Worm (Caenorhabditis elegans) whole organism, L4 larva: ENCODE data around the gene trx-1.

Source experiments
- F26F4.8 ChIP-seq: fragments of 200-800 bp; sonication (Bioruptor generic); conservative IDR thresholded peaks from 2 replicates; pipeline ENCODE4 v1.3.6; 2022; ENCODE audit warnings: missing genetic modification characterization, missing compliant biosample characterization
- F37D6.2 ChIP-seq: sonication (generic microtip); optimal IDR thresholded peaks from 2 replicates; lab custom pipeline; 2016; ENCODE audit warnings: mild to moderate bottlenecking, missing genetic modification characterization, missing compliant biosample characterization
- F49E8.2 ChIP-seq: sonication (generic microtip); optimal IDR thresholded peaks from 2 replicates; lab custom pipeline; 2016; ENCODE audit warnings: missing compliant biosample characterization, mild to moderate bottlenecking, missing genetic modification characterization, borderline replicate concordance
- Y48G9A.11 ChIP-seq: fragments of 200-800 bp; sonication (Bioruptor generic); IDR thresholded peaks from 2 replicates; pipeline ENCODE4 v1.3.6; 2022; ENCODE audit warnings: missing genetic modification reagents, missing genetic modification characterization, missing compliant biosample characterization
- ZK337.2 ChIP-seq: fragments of 200-800 bp; sonication (Bioruptor generic); IDR thresholded peaks from 2 replicates; pipeline ENCODE4 v1.3.6; 2022; ENCODE audit warnings: missing genetic modification reagents, missing genetic modification characterization, missing compliant biosample characterization
- aha-1 ChIP-seq: fragments of 150-350 bp; peaks from one replicate; lab custom pipeline; 2014; ENCODE audit warnings: missing biosample characterization, missing genetic modification characterization
- ceh-44 ChIP-seq: fragments of 200-800 bp; sonication (Bioruptor generic); IDR thresholded peaks from 2 replicates; pipeline ENCODE4 v1.3.6; 2022; ENCODE audit warnings: missing genetic modification reagents, missing genetic modification characterization, missing compliant biosample characterization
- ces-1 ChIP-seq: fragments of 150-350 bp; sonication (generic microtip); optimal IDR thresholded peaks from 4 replicates; lab custom pipeline; 2014; ENCODE audit warnings: missing biosample characterization, missing genetic modification reagents, missing genetic modification characterization
- ctbp-1 ChIP-seq: fragments of 200-800 bp; sonication (Bioruptor generic); IDR thresholded peaks from 2 replicates; pipeline ENCODE4 v1.3.6; 2022; ENCODE audit warnings: missing genetic modification reagents, missing genetic modification characterization, missing compliant biosample characterization
- daf-16 ChIP-seq, 3 experiments: sonication (generic microtip); optimal IDR thresholded peaks; 2 replicates each; lab custom pipeline; 2016 to 2017; ENCODE audit warnings: missing genetic modification characterization in 3 of 3, missing genetic modification reagents in 3 of 3, mild to moderate bottlenecking in 2 of 3, missing compliant biosample characterization in 2 of 3, missing biosample characterization in 1 of 3, moderate library complexity in 1 of 3
- dmd-6 ChIP-seq: fragments of 200-800 bp; sonication (Bioruptor generic); IDR thresholded peaks from 2 replicates; pipeline ENCODE4 v1.3.6; 2022; ENCODE audit warnings: missing genetic modification reagents, missing genetic modification characterization, missing compliant biosample characterization
- dpl-1 ChIP-seq: fragments of 150-350 bp; optimal IDR thresholded peaks from 2 replicates; lab custom pipeline; 2014; ENCODE audit warnings: missing biosample characterization, missing genetic modification reagents, missing genetic modification characterization
- fkh-10 ChIP-seq: fragments of 150-350 bp; optimal IDR thresholded peaks from 2 replicates; lab custom pipeline; 2014; ENCODE audit warnings: missing biosample characterization, missing genetic modification reagents, missing genetic modification characterization
- hlh-30 ChIP-seq: sonication (generic microtip); optimal IDR thresholded peaks from 2 replicates; lab custom pipeline; 2017; ENCODE audit warnings: antibody characterized with exemption, mild to moderate bottlenecking, missing genetic modification characterization, missing compliant biosample characterization; ENCODE audit not compliant: insufficient read depth
- jun-1 ChIP-seq: fragments of 150-350 bp; optimal IDR thresholded peaks from 2 replicates; lab custom pipeline; 2014; ENCODE audit warnings: missing biosample characterization, missing genetic modification reagents, missing genetic modification characterization
- lim-7 ChIP-seq: fragments of 200-800 bp; sonication (Bioruptor generic); IDR thresholded peaks from 2 replicates; pipeline ENCODE4 v1.3.6; 2022; ENCODE audit warnings: missing genetic modification characterization, missing compliant biosample characterization
- lin-1 ChIP-seq: fragments of 200-800 bp; sonication (Bioruptor generic); IDR thresholded peaks from 2 replicates; pipeline ENCODE4 v1.3.6; 2022; ENCODE audit warnings: missing genetic modification reagents, missing genetic modification characterization, missing compliant biosample characterization
- lin-15B ChIP-seq: fragments of 150-350 bp; sonication (generic microtip); optimal IDR thresholded peaks from 3 replicates; lab custom pipeline; 2014; ENCODE audit warnings: missing biosample characterization, missing genetic modification characterization
- lin-39 ChIP-seq: fragments of 150-350 bp; optimal IDR thresholded peaks from 2 replicates; lab custom pipeline; 2014; ENCODE audit warnings: missing biosample characterization, missing genetic modification reagents, missing genetic modification characterization
- lir-3 ChIP-seq: sonication (generic microtip); optimal IDR thresholded peaks from 2 replicates; lab custom pipeline; 2016; ENCODE audit warnings: mild to moderate bottlenecking, missing genetic modification characterization, missing compliant biosample characterization
- lsy-2 ChIP-seq, 2 experiments: fragments of 150-350 bp in 1 of 2; sonication (generic microtip) in 1 of 2; optimal IDR thresholded peaks; 2 replicates each; lab custom pipeline; 2014 to 2017; ENCODE audit warnings: missing biosample characterization in 2 of 2, missing genetic modification characterization in 2 of 2
- mdl-1 ChIP-seq, 2 experiments: fragments of 150-350 bp in 1 of 2; sonication (generic microtip) in 1 of 2; optimal IDR thresholded peaks; 2 replicates each; lab custom pipeline; 2014 to 2017; ENCODE audit warnings: missing biosample characterization in 2 of 2, missing genetic modification characterization in 2 of 2
- mxl-2 ChIP-seq: fragments of 200-800 bp; sonication (Bioruptor generic); conservative IDR thresholded peaks from 2 replicates; pipeline ENCODE4 v1.3.6; 2022; ENCODE audit warnings: missing genetic modification reagents, missing genetic modification characterization, missing compliant biosample characterization
- mxl-3 ChIP-seq: fragments of 200-800 bp; sonication (Bioruptor generic); optimal IDR thresholded peaks from 2 replicates; lab custom pipeline; 2018; ENCODE audit warnings: mild to moderate bottlenecking, missing genetic modification characterization, missing compliant biosample characterization
- nhr-111 ChIP-seq: fragments of 200-800 bp; sonication (Bioruptor generic); optimal IDR thresholded peaks from 2 replicates; lab custom pipeline; 2018; ENCODE audit warnings: mild to moderate bottlenecking, missing genetic modification characterization, missing compliant biosample characterization
- nhr-41 ChIP-seq: fragments of 200-800 bp; sonication (Bioruptor generic); IDR thresholded peaks from 2 replicates; pipeline ENCODE4 v1.3.6; 2022; ENCODE audit warnings: missing genetic modification reagents, missing genetic modification characterization, missing compliant biosample characterization
- pha-4 ChIP-seq, 2 experiments: fragments of 150-350 bp in 1 of 2; fragments of 200-800 bp in 1 of 2; sonication (Bioruptor generic) in 1 of 2; IDR thresholded peaks in 1 of 2; optimal IDR thresholded peaks in 1 of 2; 2 replicates each; pipeline versions ENCODE4 v1.3.6 to Lab custom; 2014 to 2022; ENCODE audit warnings: missing genetic modification characterization in 2 of 2, missing genetic modification reagents in 2 of 2, missing biosample characterization in 1 of 2, missing compliant biosample characterization in 1 of 2
- php-3 ChIP-seq: fragments of 200-800 bp; sonication (Bioruptor generic); IDR thresholded peaks from 2 replicates; pipeline ENCODE4 v1.3.6; 2022; ENCODE audit warnings: missing genetic modification reagents, missing genetic modification characterization, missing compliant biosample characterization
- rbr-2 ChIP-seq: sonication (generic microtip); optimal IDR thresholded peaks from 2 replicates; lab custom pipeline; 2016; ENCODE audit warnings: missing genotype, missing genetic modification characterization, missing compliant biosample characterization
- spr-1 ChIP-seq: sonication (generic microtip); optimal IDR thresholded peaks from 2 replicates; lab custom pipeline; 2016; ENCODE audit warnings: mild to moderate bottlenecking, missing genetic modification characterization, missing compliant biosample characterization
- unc-62 ChIP-seq, 3 experiments: fragments of 150-350 bp in 1 of 3; sonication (generic microtip); optimal IDR thresholded peaks in 2 of 3; peaks in 1 of 3; 1 replicate in 1 of 3; 2 replicates in 2 of 3; lab custom pipeline; 2014 to 2017; ENCODE audit warnings: missing biosample characterization in 3 of 3, missing genetic modification characterization in 3 of 3, missing genetic modification reagents in 3 of 3, missing genotype in 1 of 3
- zfp-3 ChIP-seq: fragments of 200-800 bp; sonication (Bioruptor generic); conservative IDR thresholded peaks from 2 replicates; pipeline ENCODE4 v1.3.6; 2022; ENCODE audit warnings: missing genetic modification reagents, missing genetic modification characterization, missing compliant biosample characterization
- zip-2 ChIP-seq: fragments of 150-350 bp; optimal IDR thresholded peaks from 2 replicates; lab custom pipeline; 2014; ENCODE audit warnings: missing biosample characterization, missing genetic modification characterization

trx-1 gene

ce11 chrII:7719039-7719438 is 34.4 kb downstream of the trx-1 start:
- TF ChIP-seq fkh-10 (peak; percentile 62), unc-62 (GFP tag; optimal IDR thresholded peaks at IDR 0.05 in 1 of 2; lab: Kevin White, UChicago) (peak in 1 of 2 experiments; percentile 96), unc-62 (tag; optimal IDR thresholded peaks at IDR 0.05; lab: Kevin White, UChicago) (no peak), pha-4 (GFP tag; IDR thresholded peaks at IDR 0.05; lab: Robert Waterston, UW) (no peak), pha-4 (tag; optimal IDR thresholded peaks at IDR 0.05; lab: Kevin White, UChicago) (no peak), spr-1 (tag; lab: Kevin White, UChicago) (no peak), php-3 (GFP tag; lab: Robert Waterston, UW) (no peak), mxl-3 (no peak), dpl-1 (GFP tag; lab: Kevin White, UChicago) (no peak), lin-39 (no peak), ceh-44 (GFP tag; lab: Robert Waterston, UW) (no peak), daf-16 (GFP tag; optimal IDR thresholded peaks at IDR 0.05; lab: Kevin White, UChicago) (no peak), daf-16 (tag; optimal IDR thresholded peaks at IDR 0.05; lab: Kevin White, UChicago) (no peak)

- no peak for TF ChIP-seq mdl-1 (tag; optimal IDR thresholded peaks at IDR 0.05; lab: Kevin White, UChicago)
- no peak for TF ChIP-seq hlh-30 (tag; lab: Kevin White, UChicago)
- no peak for TF ChIP-seq lir-3 (tag; lab: Kevin White, UChicago)
- TF ChIP-seq lin-1 (GFP tag; lab: Robert Waterston, UW): no peak
- TF ChIP-seq lim-7 (GFP tag; lab: Robert Waterston, UW): no peak
- no peak for TF ChIP-seq F26F4.8 (GFP tag; lab: Robert Waterston, UW)
- TF ChIP-seq Y48G9A.11 (GFP tag; lab: Robert Waterston, UW): no peak
- TF ChIP-seq, all 104 proteins: peak for 0
Measured at ce11 chrII:7718491-7718890, 34.9 kb downstream of the trx-1 start, which contains the start of gene cpna-5. cpna-5 (minus strand) TSS chrII:7718591.

ce11 chrII:7716112-7716511 is 37.3 kb downstream of the trx-1 start:
- peak in 1 of 2 experiments; percentile 87 for TF ChIP-seq unc-62 (GFP tag; optimal IDR thresholded peaks at IDR 0.05 in 1 of 2; lab: Kevin White, UChicago)
- TF ChIP-seq unc-62 (tag; optimal IDR thresholded peaks at IDR 0.05; lab: Kevin White, UChicago): no peak
- no peak for TF ChIP-seq nhr-41
- TF ChIP-seq ctbp-1 (GFP tag; lab: Robert Waterston, UW): 0 out of 2 replicates have a peak, but pooled peaks have one; percentile 48
- no peak for TF ChIP-seq mxl-2 (GFP tag; lab: Robert Waterston, UW)
- TF ChIP-seq jun-1 (tag; lab: Kevin White, UChicago): no peak
- peak; percentile 42 for TF ChIP-seq ces-1
- TF ChIP-seq aha-1 (tag; lab: Kevin White, UChicago): peak; percentile 86
- peak; percentile 82 for TF ChIP-seq fkh-10
- TF ChIP-seq F37D6.2 (tag; lab: Kevin White, UChicago): peak; percentile 5
- no peak for TF ChIP-seq zfp-3 (GFP tag; lab: Robert Waterston, UW)

ce11 chrII:7714614-7715186 is 38.7 kb downstream of the trx-1 start:
- TF ChIP-seq unc-62 (GFP tag; optimal IDR thresholded peaks at IDR 0.05 in 1 of 2; lab: Kevin White, UChicago): peak in 1 of 2 experiments; percentile 77
- no peak for TF ChIP-seq unc-62 (tag; optimal IDR thresholded peaks at IDR 0.05; lab: Kevin White, UChicago)
- TF ChIP-seq ces-1: peak; percentile 84
- TF ChIP-seq nhr-111 (GFP tag; lab: Kevin White, UChicago): no peak
- peak; percentile 77 for TF ChIP-seq fkh-10
- peak; percentile 30; the same call in 1 of the 2 replicates for TF ChIP-seq dmd-6
- peak in 1 of 2 experiments; percentile 27 for TF ChIP-seq lsy-2 (tag; optimal IDR thresholded peaks at IDR 0.05; lab: Kevin White, UChicago)
- TF ChIP-seq lin-15B (tag; lab: Kevin White, UChicago): no peak
- TF ChIP-seq hlh-30 (tag; lab: Kevin White, UChicago): peak; percentile 53
- no peak for TF ChIP-seq F49E8.2 (tag; lab: Kevin White, UChicago)
- TF ChIP-seq mdl-1 (tag; optimal IDR thresholded peaks at IDR 0.05; lab: Kevin White, UChicago): peak in 1 of 2 experiments; percentile 27
- no peak for TF ChIP-seq ZK337.2 (GFP tag; lab: Robert Waterston, UW)
- peak; percentile 25 for TF ChIP-seq rbr-2 (tag; lab: Kevin White, UChicago)
- TF ChIP-seq ctbp-1 (GFP tag; lab: Robert Waterston, UW): peak; percentile 21; the same call in 1 of the 2 replicates
- TF ChIP-seq zip-2 (tag; lab: Kevin White, UChicago): no peak
